Worm (Caenorhabditis elegans): ENCODE results near the gene C03B1.14.

ce11 chrX:6360658-6361057 lies at the start of gene C03B1.14:
- TF ChIP-seq skn-1 (tag; optimal IDR thresholded peaks at IDR 0.05) (no peak), nhr-77 (tag; optimal IDR thresholded peaks at IDR 0.05) (no peak), nhr-237 (tag; optimal IDR thresholded peaks at IDR 0.05) (no peak)

Data from whole organism, L3 larva.